Worm (Caenorhabditis elegans): Measurements from ENCODE around the gene orc-1.
A peak's percentile ranks its signal among the peaks of the same experiment; 100 is the strongest.

orc-1 gene

ce11 chrIII:10629043-10629442 is 13.9 kb upstream of the orc-1 start, which contains the start of gene swt-4:
Gene swt-4 (minus strand): TSS chrIII:10629143.
- TF ChIP-seq him-1 (tag; optimal IDR thresholded peaks at IDR 0.05): no peak
- TF ChIP-seq dao-5 (tag; optimal IDR thresholded peaks at IDR 0.05): no peak
- TF ChIP-seq W03F9.2 (tag; optimal IDR thresholded peaks at IDR 0.05): no peak

- no peak for TF ChIP-seq him-1 (tag; optimal IDR thresholded peaks at IDR 0.05)
- no peak for TF ChIP-seq dao-5 (tag; optimal IDR thresholded peaks at IDR 0.05)
- no peak for TF ChIP-seq W03F9.2 (tag; optimal IDR thresholded peaks at IDR 0.05)
Observed at ce11 chrIII:10629795-10630194, 13.1 kb upstream of the orc-1 start.

ce11 chrIII:10631870-10632509 is 10.9 kb upstream of the orc-1 start:
- TF ChIP-seq W03F9.2 (tag; optimal IDR thresholded peaks at IDR 0.05) (no peak), dao-5 (tag; optimal IDR thresholded peaks at IDR 0.05) (no peak), him-1 (tag; optimal IDR thresholded peaks at IDR 0.05) (no peak)

- TF ChIP-seq him-1 (tag; optimal IDR thresholded peaks at IDR 0.05) (no peak), W03F9.2 (tag; optimal IDR thresholded peaks at IDR 0.05) (no peak), dao-5 (tag; optimal IDR thresholded peaks at IDR 0.05) (no peak)
Observed at ce11 chrIII:10632590-10633402, 10.1 kb upstream of the orc-1 start, which contains the start of gene Y39A1A.10. Gene Y39A1A.10 (plus strand): TSS chrIII:10632728.

ce11 chrIII:10633403-10633674 is 9.6 kb upstream of the orc-1 start, which contains the start of gene Y39A1A.9:
Gene Y39A1A.9 (minus strand): TSS chrIII:10633501.
- TF ChIP-seq W03F9.2 (tag; optimal IDR thresholded peaks at IDR 0.05): no peak
- TF ChIP-seq him-1 (tag; optimal IDR thresholded peaks at IDR 0.05): no peak
- no peak for TF ChIP-seq dao-5 (tag; optimal IDR thresholded peaks at IDR 0.05)

ce11 chrIII:10634034-10634433 is 8.9 kb upstream of the orc-1 start:
- TF ChIP-seq W03F9.2 (tag; optimal IDR thresholded peaks at IDR 0.05) (no peak), dao-5 (tag; optimal IDR thresholded peaks at IDR 0.05) (peak; percentile 64), him-1 (tag; optimal IDR thresholded peaks at IDR 0.05) (no peak)

ce11 chrIII:10634576-10634975 is 8.4 kb upstream of the orc-1 start:
- no peak for TF ChIP-seq him-1 (tag; optimal IDR thresholded peaks at IDR 0.05)
- TF ChIP-seq dao-5 (tag; optimal IDR thresholded peaks at IDR 0.05): no peak
- no peak for TF ChIP-seq W03F9.2 (tag; optimal IDR thresholded peaks at IDR 0.05)

ce11 chrIII:10636493-10637031 is 6.4 kb upstream of the orc-1 start:
- no peak for TF ChIP-seq W03F9.2 (tag; optimal IDR thresholded peaks at IDR 0.05)
- no peak for TF ChIP-seq dao-5 (tag; optimal IDR thresholded peaks at IDR 0.05)
- no peak for TF ChIP-seq him-1 (tag; optimal IDR thresholded peaks at IDR 0.05)

ce11 chrIII:10637933-10638332 is 5.0 kb upstream of the orc-1 start:
- TF ChIP-seq him-1 (tag; optimal IDR thresholded peaks at IDR 0.05) (no peak), W03F9.2 (tag; optimal IDR thresholded peaks at IDR 0.05) (no peak), dao-5 (tag; optimal IDR thresholded peaks at IDR 0.05) (no peak)

ce11 chrIII:10638339-10639021 is 4.4 kb upstream of the orc-1 start, which contains the start of gene Y39A1A.27:
Gene Y39A1A.27 (plus strand): TSS chrIII:10638971.
- TF ChIP-seq dao-5 (tag; optimal IDR thresholded peaks at IDR 0.05): no peak
- TF ChIP-seq W03F9.2 (tag; optimal IDR thresholded peaks at IDR 0.05): no peak
- TF ChIP-seq him-1 (tag; optimal IDR thresholded peaks at IDR 0.05): no peak

ce11 chrIII:10646094-10646493 is 3.2 kb downstream of the orc-1 start, which contains the start of gene orc-4:
Gene orc-4 (plus strand): TSS chrIII:10646170.
- TF ChIP-seq dao-5 (tag; optimal IDR thresholded peaks at IDR 0.05) (no peak), him-1 (tag; optimal IDR thresholded peaks at IDR 0.05) (no peak), W03F9.2 (tag; optimal IDR thresholded peaks at IDR 0.05) (no peak)

- no peak for TF ChIP-seq dao-5 (tag; optimal IDR thresholded peaks at IDR 0.05)
- TF ChIP-seq W03F9.2 (tag; optimal IDR thresholded peaks at IDR 0.05): no peak
- no peak for TF ChIP-seq him-1 (tag; optimal IDR thresholded peaks at IDR 0.05)
Observed at ce11 chrIII:10649219-10649618, 6.3 kb downstream of the orc-1 start, which contains the start of gene emg-1. Gene emg-1 (plus strand): TSS chrIII:10649519.

ce11 chrIII:10651634-10652033 is 8.7 kb downstream of the orc-1 start:
- TF ChIP-seq W03F9.2 (tag; optimal IDR thresholded peaks at IDR 0.05): no peak

ce11 chrIII:10652833-10653232 is 9.9 kb downstream of the orc-1 start:
- no peak for TF ChIP-seq W03F9.2 (tag; optimal IDR thresholded peaks at IDR 0.05)
- TF ChIP-seq dao-5 (tag; optimal IDR thresholded peaks at IDR 0.05): no peak

Data from whole organism, L4/young adult.